Worm (Caenorhabditis elegans) whole organism, L1 larva: ENCODE results near the gene nspe-8.

Source experiments
- Y116A8C.19 ChIP-seq: sonication (generic microtip); optimal IDR thresholded peaks from 2 replicates; lab custom pipeline; 2016; ENCODE audit warnings: missing compliant biosample characterization, missing genetic modification characterization, borderline replicate concordance
- aha-1 ChIP-seq: fragments of 150-350 bp; optimal IDR thresholded peaks from 2 replicates; lab custom pipeline; 2014; ENCODE audit warnings: missing biosample characterization, missing genetic modification characterization
- alr-1 ChIP-seq: fragments of 200-800 bp; sonication (Bioruptor generic); optimal IDR thresholded peaks from 2 replicates; lab custom pipeline; 2018; ENCODE audit warnings: borderline replicate concordance, mild to moderate bottlenecking, missing genetic modification characterization, missing compliant biosample characterization
- aly-2 ChIP-seq: fragments of 150-350 bp; optimal IDR thresholded peaks from 2 replicates; lab custom pipeline; 2014; ENCODE audit warnings: missing biosample characterization, missing genetic modification characterization
- ceh-8 ChIP-seq: fragments of 200-800 bp; sonication (Bioruptor generic); optimal IDR thresholded peaks from 2 replicates; lab custom pipeline; 2018; ENCODE audit warnings: mild to moderate bottlenecking, missing genetic modification characterization, moderate library complexity, missing compliant biosample characterization
- ceh-88 ChIP-seq: fragments of 200-800 bp; sonication (Bioruptor generic); IDR thresholded peaks from 2 replicates; pipeline ENCODE4 v1.3.6; 2022; ENCODE audit warnings: missing genetic modification characterization, missing compliant biosample characterization
- ceh-90 ChIP-seq: sonication (generic microtip); optimal IDR thresholded peaks from 2 replicates; lab custom pipeline; 2016; ENCODE audit warnings: missing genetic modification characterization, missing compliant biosample characterization
- ces-1 ChIP-seq: fragments of 150-350 bp; optimal IDR thresholded peaks from 2 replicates; lab custom pipeline; 2014; ENCODE audit warnings: missing biosample characterization, missing genetic modification reagents, missing genetic modification characterization
- dpl-1 ChIP-seq, 3 experiments: fragments of 150-350 bp in 2 of 3; sonication (generic microtip) in 1 of 3; optimal IDR thresholded peaks; 2 replicates each; lab custom pipeline; 2014 to 2017; ENCODE audit warnings: missing biosample characterization in 3 of 3, missing genetic modification characterization in 3 of 3, missing genetic modification reagents in 3 of 3
- dsc-1 ChIP-seq: sonication (generic microtip); optimal IDR thresholded peaks from 2 replicates; lab custom pipeline; 2016; ENCODE audit warnings: mild to moderate bottlenecking, missing genetic modification characterization, missing compliant biosample characterization
- efl-1 ChIP-seq, 4 experiments: fragments of 150-350 bp; optimal IDR thresholded peaks in 3 of 4; peaks in 1 of 4; 1 replicate in 1 of 4; 2 replicates in 3 of 4; lab custom pipeline; 2014; ENCODE audit warnings: missing biosample characterization in 2 of 4, missing genetic modification characterization in 2 of 4, missing genetic modification reagents in 2 of 4
- efl-3 ChIP-seq: fragments of 200-800 bp; sonication (Bioruptor generic); optimal IDR thresholded peaks from 2 replicates; lab custom pipeline; 2018; ENCODE audit warnings: mild to moderate bottlenecking, missing genetic modification characterization, missing compliant biosample characterization
- egl-13 ChIP-seq: sonication (generic microtip); optimal IDR thresholded peaks from 2 replicates; lab custom pipeline; 2016; ENCODE audit warnings: missing genotype, missing genetic modification reagents, missing genetic modification characterization, missing compliant biosample characterization
- elt-2 ChIP-seq: sonication (generic microtip); optimal IDR thresholded peaks from 2 replicates; lab custom pipeline; 2016; ENCODE audit warnings: missing genetic modification characterization, mild to moderate bottlenecking, inconsistent platforms, missing compliant biosample characterization, missing genetic modification reagents
- elt-3 ChIP-seq, 6 experiments: fragments of 150-350 bp in 1 of 6; sonication (generic microtip); optimal IDR thresholded peaks; 2 replicates each; lab custom pipeline; 2017 to 2018; ENCODE audit warnings: missing biosample characterization in 6 of 6, missing genetic modification characterization in 6 of 6, inconsistent platforms in 1 of 6
- ets-5 ChIP-seq: fragments of 200-800 bp; sonication (Bioruptor generic); IDR thresholded peaks from 2 replicates; pipeline ENCODE4 v1.3.6; 2022; ENCODE audit warnings: missing genetic modification characterization, missing compliant biosample characterization
- fkh-4 ChIP-seq: sonication (generic microtip); optimal IDR thresholded peaks from 2 replicates; lab custom pipeline; 2016; ENCODE audit warnings: missing compliant biosample characterization, missing genetic modification characterization, borderline replicate concordance
- fkh-8 ChIP-seq: sonication (generic microtip); optimal IDR thresholded peaks from 2 replicates; lab custom pipeline; 2016; ENCODE audit warnings: mild to moderate bottlenecking, missing genetic modification characterization, missing compliant biosample characterization
- irx-1 ChIP-seq: sonication (generic microtip); optimal IDR thresholded peaks from 2 replicates; lab custom pipeline; 2016; ENCODE audit warnings: missing genetic modification characterization, missing compliant biosample characterization
- isw-1 ChIP-seq: fragments of 200-800 bp; sonication (Bioruptor generic); IDR thresholded peaks from 2 replicates; pipeline ENCODE4 v1.3.6; 2022; ENCODE audit warnings: missing genetic modification characterization, missing compliant biosample characterization
- jun-1 ChIP-seq: fragments of 150-350 bp; optimal IDR thresholded peaks from 2 replicates; lab custom pipeline; 2014; ENCODE audit warnings: missing biosample characterization, missing genetic modification reagents, missing genetic modification characterization
- lin-14 ChIP-seq: fragments of 200-800 bp; sonication (Bioruptor generic); optimal IDR thresholded peaks from 2 replicates; lab custom pipeline; 2018; ENCODE audit warnings: mild to moderate bottlenecking, missing genetic modification characterization, moderate library complexity, missing compliant biosample characterization
- lin-35 ChIP-seq, 2 experiments: fragments of 150-350 bp; optimal IDR thresholded peaks; 2 replicates each; lab custom pipeline; 2014; ENCODE audit warnings: missing biosample characterization in 2 of 2, missing genetic modification characterization in 2 of 2, missing genetic modification reagents in 2 of 2
- lir-3 ChIP-seq: sonication (generic microtip); optimal IDR thresholded peaks from 2 replicates; lab custom pipeline; 2016; ENCODE audit warnings: mild to moderate bottlenecking, missing genetic modification characterization, moderate library complexity, missing compliant biosample characterization; ENCODE audit not compliant: poor library complexity
- lsy-2 ChIP-seq, 2 experiments: fragments of 150-350 bp; optimal IDR thresholded peaks; 2 replicates each; lab custom pipeline; 2014; ENCODE audit warnings: missing biosample characterization in 2 of 2, missing genetic modification characterization in 2 of 2
- mdl-1 ChIP-seq, 2 experiments: fragments of 150-350 bp; optimal IDR thresholded peaks; 2 replicates each; lab custom pipeline; 2014 to 2017; ENCODE audit warnings: missing biosample characterization in 2 of 2, missing genetic modification characterization in 2 of 2, inconsistent platforms in 1 of 2
- mep-1 ChIP-seq: fragments of 150-350 bp; optimal IDR thresholded peaks from 2 replicates; lab custom pipeline; 2014; ENCODE audit warnings: missing biosample characterization, missing genetic modification characterization
- nhr-11 ChIP-seq: fragments of 150-350 bp; optimal IDR thresholded peaks from 2 replicates; lab custom pipeline; 2014; ENCODE audit warnings: missing biosample characterization, missing genetic modification characterization
- nhr-19 ChIP-seq: fragments of 200-800 bp; sonication (Bioruptor generic); conservative IDR thresholded peaks from 2 replicates; pipeline ENCODE4 v1.3.6; 2022; ENCODE audit warnings: missing genetic modification characterization, missing compliant biosample characterization
- nhr-20 ChIP-seq: sonication (generic microtip); optimal IDR thresholded peaks from 2 replicates; lab custom pipeline; 2016; ENCODE audit warnings: mild to moderate bottlenecking, missing genetic modification characterization, missing compliant biosample characterization
- nhr-237 ChIP-seq: fragments of 150-350 bp; optimal IDR thresholded peaks from 2 replicates; lab custom pipeline; 2014; ENCODE audit warnings: missing biosample characterization, missing genetic modification characterization
- nhr-47 ChIP-seq: sonication (generic microtip); optimal IDR thresholded peaks from 2 replicates; lab custom pipeline; 2016; ENCODE audit warnings: mild to moderate bottlenecking, missing genetic modification characterization, moderate library complexity, missing compliant biosample characterization
- nhr-71 ChIP-seq: sonication (generic microtip); optimal IDR thresholded peaks from 2 replicates; lab custom pipeline; 2016; ENCODE audit warnings: mild to moderate bottlenecking, missing genetic modification characterization, moderate library complexity, missing compliant biosample characterization
- nhr-76 ChIP-seq: sonication (generic microtip); optimal IDR thresholded peaks from 2 replicates; lab custom pipeline; 2017; ENCODE audit warnings: missing biosample characterization, missing genetic modification characterization
- nhr-84 ChIP-seq: sonication (generic microtip); optimal IDR thresholded peaks from 2 replicates; lab custom pipeline; 2017; ENCODE audit warnings: missing biosample characterization, missing genetic modification characterization
- nhr-90 ChIP-seq: sonication (generic microtip); optimal IDR thresholded peaks from 2 replicates; lab custom pipeline; 2016; ENCODE audit warnings: mild to moderate bottlenecking, missing genetic modification characterization, missing compliant biosample characterization; ENCODE audit not compliant: poor library complexity
- rnt-1 ChIP-seq: sonication (generic microtip); optimal IDR thresholded peaks from 2 replicates; lab custom pipeline; 2016; ENCODE audit warnings: mild to moderate bottlenecking, missing genetic modification characterization, moderate library complexity, missing compliant biosample characterization
- snu-23 ChIP-seq: sonication (generic microtip); optimal IDR thresholded peaks from 2 replicates; lab custom pipeline; 2016; ENCODE audit warnings: missing genetic modification characterization, missing compliant biosample characterization
- sptf-1 ChIP-seq: fragments of 150-350 bp; optimal IDR thresholded peaks from 2 replicates; lab custom pipeline; 2014; ENCODE audit warnings: missing biosample characterization, missing genetic modification characterization
- swsn-7 ChIP-seq: sonication (generic microtip); optimal IDR thresholded peaks from 2 replicates; lab custom pipeline; 2016; ENCODE audit warnings: missing genetic modification characterization, missing compliant biosample characterization
- tbx-2 ChIP-seq: sonication (generic microtip); optimal IDR thresholded peaks from 2 replicates; lab custom pipeline; 2016; ENCODE audit warnings: missing genetic modification characterization, missing compliant biosample characterization
- tlp-1 ChIP-seq: fragments of 150-350 bp; optimal IDR thresholded peaks from 2 replicates; lab custom pipeline; 2014; ENCODE audit warnings: missing biosample characterization, missing genetic modification characterization
- unc-130 ChIP-seq: fragments of 150-350 bp; optimal IDR thresholded peaks from 2 replicates; lab custom pipeline; 2017; ENCODE audit warnings: missing biosample characterization, missing genetic modification characterization, inconsistent platforms
- unc-30 ChIP-seq: sonication (generic microtip); optimal IDR thresholded peaks from 2 replicates; lab custom pipeline; 2017; ENCODE audit warnings: missing biosample characterization, missing genetic modification characterization
- unc-98 ChIP-seq: fragments of 200-800 bp; sonication (Bioruptor generic); IDR thresholded peaks from 2 replicates; pipeline ENCODE4 v1.3.6; 2022; ENCODE audit warnings: missing genetic modification characterization, missing compliant biosample characterization
- zip-4 ChIP-seq: fragments of 200-800 bp; sonication (Bioruptor generic); optimal IDR thresholded peaks from 2 replicates; lab custom pipeline; 2018; ENCODE audit warnings: mild to moderate bottlenecking, missing genetic modification characterization, moderate library complexity, missing compliant biosample characterization

Gene nspe-8

DNA sequence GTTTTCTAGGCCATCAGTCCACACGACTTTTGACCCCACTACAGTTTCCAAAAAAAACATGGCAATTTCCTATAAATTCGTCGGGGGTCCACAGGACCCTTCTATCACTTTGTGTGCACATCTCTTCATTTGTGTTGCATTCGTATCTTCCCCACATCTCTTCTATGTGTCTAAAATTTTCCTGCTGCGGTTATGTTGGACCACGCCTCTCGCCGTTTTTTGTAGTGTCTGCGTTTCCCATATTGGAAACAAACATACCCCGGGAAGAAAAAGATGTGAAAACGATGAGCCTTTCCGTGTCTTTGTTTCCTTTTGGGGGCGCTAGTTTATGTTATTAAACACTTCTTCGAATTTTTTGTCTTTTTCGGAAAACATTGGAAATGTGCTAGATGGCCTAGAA, 40.2 kb upstream of the nspe-8 start:
- peak; percentile 49 for TF ChIP-seq lin-14 (GFP tag; lab: Kevin White, UChicago)
- TF ChIP-seq ceh-8 (GFP tag; lab: Kevin White, UChicago), result no peak

DNA sequence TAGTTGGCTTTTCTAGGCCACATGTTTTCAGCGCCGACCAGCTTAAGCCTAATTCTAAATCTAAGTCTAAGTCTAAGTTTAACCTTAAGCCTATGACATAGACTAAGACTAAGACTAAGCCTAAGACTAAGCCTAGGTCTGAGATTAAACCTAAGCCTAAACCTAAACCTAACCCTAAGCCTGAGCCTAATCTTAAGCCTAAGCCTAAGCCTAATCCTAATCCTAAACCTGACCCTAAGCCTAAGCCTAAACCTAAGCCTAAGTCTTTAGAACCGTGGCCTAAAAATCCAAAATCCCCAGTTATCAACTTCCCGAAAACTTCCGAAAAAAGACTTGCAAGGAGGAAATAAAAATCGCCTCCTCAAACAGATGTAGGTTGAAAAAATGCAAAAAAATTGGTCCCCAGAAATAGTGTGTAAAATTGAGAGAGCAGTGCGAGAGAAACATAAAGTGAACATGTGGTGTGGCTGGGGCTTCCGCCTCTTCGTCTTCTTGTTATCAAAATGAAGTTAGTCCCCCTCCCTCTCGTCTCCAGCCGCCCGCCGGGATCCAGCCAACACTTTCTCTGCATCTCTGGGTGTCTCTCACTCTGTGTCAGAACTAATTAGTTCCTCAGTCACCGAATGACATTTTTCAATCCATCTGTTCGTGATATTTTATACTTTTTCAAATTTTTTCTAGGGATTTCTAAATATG, 38.1 kb upstream of the nspe-8 start:
- TF ChIP-seq dpl-1 (GFP tag; optimal IDR thresholded peaks at IDR 0.05; lab: Kevin White, UChicago) (peak in 2 of 3 experiments; percentile 13 to 29), aly-2 (tag; lab: Kevin White, UChicago) (no peak), unc-30 (tag; lab: Kevin White, UChicago) (no peak), dsc-1 (tag; lab: Kevin White, UChicago) (peak; percentile 95), isw-1 (GFP tag; lab: Robert Waterston, UW) (no peak), nhr-19 (peak; percentile 52), ces-1 (no peak), nhr-47 (tag; lab: Kevin White, UChicago) (peak; percentile 20), lin-14 (GFP tag; lab: Kevin White, UChicago) (peak; percentile 90), rnt-1 (peak; percentile 68), zip-4 (no peak), nhr-11 (tag; lab: Kevin White, UChicago) (no peak), lin-35 (GFP tag; optimal IDR thresholded peaks at IDR 0.05; lab: Kevin White, UChicago) (peak in 1 of 2 experiments; percentile 13), nhr-20 (tag; lab: Kevin White, UChicago) (peak; percentile 2), mep-1 (tag; lab: Kevin White, UChicago) (peak; percentile 18), lir-3 (tag; lab: Kevin White, UChicago) (no peak), alr-1 (tag; lab: Kevin White, UChicago) (no peak), nhr-90 (no peak), fkh-4 (tag; lab: Kevin White, UChicago) (peak; percentile 58), snu-23 (GFP tag; lab: Kevin White, UChicago) (peak; percentile 45), unc-130 (peak; percentile 59), irx-1 (tag; lab: Kevin White, UChicago) (peak; percentile 22), tlp-1 (tag; lab: Kevin White, UChicago) (no peak), nhr-237 (no peak), lsy-2 (tag; optimal IDR thresholded peaks at IDR 0.05; lab: Kevin White, UChicago) (peak; percentile 31 to 46), efl-1 (optimal IDR thresholded peaks at IDR 0.05; lab: Kevin White, UChicago) (peak; percentile 12 to 38), efl-1 (GFP tag; optimal IDR thresholded peaks at IDR 0.05 in 1 of 2; lab: Kevin White, UChicago) (peak in 1 of 2 experiments; percentile 22), egl-13 (tag; lab: Kevin White, UChicago) (no peak), ceh-88 (GFP tag; lab: Robert Waterston, UW) (no peak), nhr-71 (peak; percentile 76), fkh-8 (peak; percentile 16), aha-1 (tag; lab: Kevin White, UChicago) (no peak), Y116A8C.19 (tag; lab: Kevin White, UChicago) (no peak), mdl-1 (tag; optimal IDR thresholded peaks at IDR 0.05; lab: Kevin White, UChicago) (peak in 1 of 2 experiments; percentile 1), ceh-90 (tag; lab: Kevin White, UChicago) (no peak), tbx-2 (tag; lab: Kevin White, UChicago) (no peak), swsn-7 (tag; lab: Kevin White, UChicago) (peak; percentile 24), unc-98 (GFP tag; lab: Robert Waterston, UW) (peak; percentile 48), sptf-1 (tag; lab: Kevin White, UChicago) (no peak), jun-1 (tag; lab: Kevin White, UChicago) (no peak), efl-3 (GFP tag; lab: Kevin White, UChicago) (no peak), elt-3 (tag; optimal IDR thresholded peaks at IDR 0.05; lab: Kevin White, UChicago) (peak in 1 of 6 experiments; percentile 15), elt-2 (tag; lab: Kevin White, UChicago) (no peak), ets-5 (GFP tag; lab: Robert Waterston, UW) (no peak), nhr-76 (tag; lab: Kevin White, UChicago) (no peak), nhr-84 (tag; lab: Kevin White, UChicago) (no peak)
